Worm (Caenorhabditis elegans) whole organism, L4 larva: ENCODE results near the gene Y57A10A.2.

Experiments used
- F10B5.3 ChIP-seq: sonication (generic microtip); optimal IDR thresholded peaks from 2 replicates; lab custom pipeline; 2016; ENCODE audit warnings: mild to moderate bottlenecking, missing genetic modification characterization, missing compliant biosample characterization
- F44E2.7 ChIP-seq: fragments of 200-800 bp; sonication (Bioruptor generic); IDR thresholded peaks from 2 replicates; pipeline ENCODE4 v2.1.2; 2022; ENCODE audit warnings: missing genetic modification characterization, missing compliant biosample characterization
- F49E8.2 ChIP-seq: sonication (generic microtip); optimal IDR thresholded peaks from 2 replicates; lab custom pipeline; 2016; ENCODE audit warnings: missing compliant biosample characterization, mild to moderate bottlenecking, missing genetic modification characterization, borderline replicate concordance
- R02D3.7 ChIP-seq: fragments of 150-350 bp; sonication (generic microtip); optimal IDR thresholded peaks from 3 replicates; lab custom pipeline; 2014; ENCODE audit warnings: missing biosample characterization, missing genetic modification characterization
- aly-2 ChIP-seq: sonication (generic microtip); optimal IDR thresholded peaks from 2 replicates; lab custom pipeline; 2018; ENCODE audit warnings: missing biosample characterization, missing genetic modification characterization
- ama-1 ChIP-seq: fragments of 150-350 bp; optimal IDR thresholded peaks from 2 replicates; lab custom pipeline; 2014; ENCODE audit warnings: inconsistent platforms, mixed read lengths
- arid-1 ChIP-seq: fragments of 200-800 bp; sonication (Bioruptor generic); conservative IDR thresholded peaks from 2 replicates; pipeline ENCODE4 v1.3.6; 2022; ENCODE audit warnings: missing genetic modification reagents, missing genetic modification characterization, missing compliant biosample characterization
- ceh-20 ChIP-seq: fragments of 200-800 bp; sonication (Bioruptor generic); IDR thresholded peaks from 2 replicates; pipeline ENCODE4 v1.3.6; 2022; ENCODE audit warnings: missing genetic modification reagents, missing genetic modification characterization, missing compliant biosample characterization
- ceh-32 ChIP-seq: sonication (generic microtip); optimal IDR thresholded peaks from 2 replicates; lab custom pipeline; 2016; ENCODE audit warnings: mild to moderate bottlenecking, missing genetic modification characterization, missing compliant biosample characterization; ENCODE audit not compliant: poor library complexity
- ceh-82 ChIP-seq: sonication (generic microtip); optimal IDR thresholded peaks from 2 replicates; lab custom pipeline; 2017; ENCODE audit warnings: missing biosample characterization, missing genetic modification characterization
- ces-1 ChIP-seq: fragments of 150-350 bp; sonication (generic microtip); optimal IDR thresholded peaks from 4 replicates; lab custom pipeline; 2014; ENCODE audit warnings: missing biosample characterization, missing genetic modification reagents, missing genetic modification characterization
- cey-2 ChIP-seq: sonication (generic microtip); optimal IDR thresholded peaks from 3 replicates; lab custom pipeline; 2017; ENCODE audit warnings: missing genetic modification characterization, mild to moderate bottlenecking, missing compliant biosample characterization, antibody characterized with exemption, borderline replicate concordance; ENCODE audit not compliant: insufficient read depth
- daf-19 ChIP-seq: fragments of 200-800 bp; sonication (Bioruptor generic); conservative IDR thresholded peaks from 2 replicates; pipeline ENCODE4 v1.3.6; 2022; ENCODE audit warnings: missing genetic modification characterization, missing compliant biosample characterization
- dmd-6 ChIP-seq: fragments of 200-800 bp; sonication (Bioruptor generic); IDR thresholded peaks from 2 replicates; pipeline ENCODE4 v1.3.6; 2022; ENCODE audit warnings: missing genetic modification reagents, missing genetic modification characterization, missing compliant biosample characterization
- dmd-8 ChIP-seq: fragments of 200-800 bp; sonication (Bioruptor generic); IDR thresholded peaks from 2 replicates; pipeline ENCODE4 v1.3.6; 2022; ENCODE audit warnings: missing genetic modification characterization, missing compliant biosample characterization
- dpl-1 ChIP-seq: fragments of 150-350 bp; optimal IDR thresholded peaks from 2 replicates; lab custom pipeline; 2014; ENCODE audit warnings: missing biosample characterization, missing genetic modification reagents, missing genetic modification characterization
- dve-1 ChIP-seq: sonication (generic microtip); optimal IDR thresholded peaks from 2 replicates; lab custom pipeline; 2017; ENCODE audit warnings: antibody characterized with exemption, mild to moderate bottlenecking, missing genetic modification characterization, missing compliant biosample characterization; ENCODE audit not compliant: insufficient read depth
- egl-27 ChIP-seq: sonication (generic microtip); optimal IDR thresholded peaks from 3 replicates; lab custom pipeline; 2017; ENCODE audit warnings: missing biosample characterization, missing genetic modification reagents, missing genetic modification characterization
- fos-1 ChIP-seq: fragments of 150-350 bp; optimal IDR thresholded peaks from 2 replicates; lab custom pipeline; 2014; ENCODE audit warnings: missing biosample characterization, missing genetic modification characterization
- hif-1 ChIP-seq, 2 experiments: sonication (generic microtip); optimal IDR thresholded peaks; 2 replicates each; lab custom pipeline; 2016 to 2017; ENCODE audit warnings: missing compliant biosample characterization in 2 of 2, missing genetic modification characterization in 2 of 2, missing genetic modification reagents in 2 of 2, missing genotype in 2 of 2, mild to moderate bottlenecking in 1 of 2
- jun-1 ChIP-seq: fragments of 150-350 bp; optimal IDR thresholded peaks from 2 replicates; lab custom pipeline; 2014; ENCODE audit warnings: missing biosample characterization, missing genetic modification reagents, missing genetic modification characterization
- lim-7 ChIP-seq: fragments of 200-800 bp; sonication (Bioruptor generic); IDR thresholded peaks from 2 replicates; pipeline ENCODE4 v1.3.6; 2022; ENCODE audit warnings: missing genetic modification characterization, missing compliant biosample characterization
- lin-38 ChIP-seq: fragments of 200-800 bp; sonication (Bioruptor generic); IDR thresholded peaks from 2 replicates; pipeline ENCODE4 v1.3.6; 2022; ENCODE audit warnings: missing genetic modification reagents, missing genetic modification characterization, missing compliant biosample characterization
- lin-39 ChIP-seq: fragments of 150-350 bp; optimal IDR thresholded peaks from 2 replicates; lab custom pipeline; 2014; ENCODE audit warnings: missing biosample characterization, missing genetic modification reagents, missing genetic modification characterization
- lir-3 ChIP-seq: sonication (generic microtip); optimal IDR thresholded peaks from 2 replicates; lab custom pipeline; 2016; ENCODE audit warnings: mild to moderate bottlenecking, missing genetic modification characterization, missing compliant biosample characterization
- mdl-1 ChIP-seq, 2 experiments: fragments of 150-350 bp in 1 of 2; sonication (generic microtip) in 1 of 2; optimal IDR thresholded peaks; 2 replicates each; lab custom pipeline; 2014 to 2017; ENCODE audit warnings: missing biosample characterization in 2 of 2, missing genetic modification characterization in 2 of 2
- mep-1 ChIP-seq: fragments of 150-350 bp; sonication (generic microtip); optimal IDR thresholded peaks from 3 replicates; lab custom pipeline; 2014; ENCODE audit warnings: missing biosample characterization, missing genetic modification characterization
- mes-2 ChIP-seq: sonication (generic microtip); optimal IDR thresholded peaks from 2 replicates; lab custom pipeline; 2016; ENCODE audit warnings: missing genotype, mild to moderate bottlenecking, missing genetic modification characterization, missing compliant biosample characterization; ENCODE audit not compliant: poor library complexity, severe bottlenecking
- mxl-2 ChIP-seq: fragments of 200-800 bp; sonication (Bioruptor generic); conservative IDR thresholded peaks from 2 replicates; pipeline ENCODE4 v1.3.6; 2022; ENCODE audit warnings: missing genetic modification reagents, missing genetic modification characterization, missing compliant biosample characterization
- nhr-11 ChIP-seq: fragments of 150-350 bp; optimal IDR thresholded peaks from 2 replicates; lab custom pipeline; 2014; ENCODE audit warnings: missing biosample characterization, missing genetic modification characterization
- nhr-111 ChIP-seq: fragments of 200-800 bp; sonication (Bioruptor generic); optimal IDR thresholded peaks from 2 replicates; lab custom pipeline; 2018; ENCODE audit warnings: mild to moderate bottlenecking, missing genetic modification characterization, missing compliant biosample characterization
- nhr-237 ChIP-seq: sonication (generic microtip); optimal IDR thresholded peaks from 2 replicates; lab custom pipeline; 2017; ENCODE audit warnings: missing biosample characterization, missing genetic modification characterization
- nhr-25 ChIP-seq: sonication (generic microtip); optimal IDR thresholded peaks from 2 replicates; lab custom pipeline; 2017; ENCODE audit warnings: missing genetic modification characterization, mild to moderate bottlenecking, missing compliant biosample characterization, antibody characterized with exemption, moderate library complexity, borderline replicate concordance; ENCODE audit not compliant: insufficient read depth
- nhr-28 ChIP-seq: fragments of 150-350 bp; optimal IDR thresholded peaks from 2 replicates; lab custom pipeline; 2014; ENCODE audit warnings: missing biosample characterization, missing genetic modification characterization
- nhr-48 ChIP-seq: sonication (generic microtip); optimal IDR thresholded peaks from 2 replicates; lab custom pipeline; 2016; ENCODE audit warnings: mild to moderate bottlenecking, missing genetic modification characterization, missing compliant biosample characterization
- nhr-76 ChIP-seq: fragments of 150-350 bp; optimal IDR thresholded peaks from 2 replicates; lab custom pipeline; 2014; ENCODE audit warnings: missing biosample characterization, missing genetic modification characterization
- pha-4 ChIP-seq, 2 experiments: fragments of 150-350 bp in 1 of 2; fragments of 200-800 bp in 1 of 2; sonication (Bioruptor generic) in 1 of 2; IDR thresholded peaks in 1 of 2; optimal IDR thresholded peaks in 1 of 2; 2 replicates each; pipeline versions ENCODE4 v1.3.6 to Lab custom; 2014 to 2022; ENCODE audit warnings: missing genetic modification characterization in 2 of 2, missing genetic modification reagents in 2 of 2, missing biosample characterization in 1 of 2, missing compliant biosample characterization in 1 of 2
- php-3 ChIP-seq: fragments of 200-800 bp; sonication (Bioruptor generic); IDR thresholded peaks from 2 replicates; pipeline ENCODE4 v1.3.6; 2022; ENCODE audit warnings: missing genetic modification reagents, missing genetic modification characterization, missing compliant biosample characterization
- saeg-2 ChIP-seq: fragments of 200-800 bp; sonication (Bioruptor generic); IDR thresholded peaks from 2 replicates; pipeline ENCODE4 v1.3.6; 2022; ENCODE audit warnings: missing genetic modification reagents, missing genetic modification characterization, missing compliant biosample characterization
- set-16 ChIP-seq: fragments of 200-800 bp; sonication (Bioruptor generic); IDR thresholded peaks from 2 replicates; pipeline ENCODE4 v1.3.6; 2022; ENCODE audit warnings: missing genetic modification reagents, missing genetic modification characterization, missing compliant biosample characterization
- skn-1 ChIP-seq: fragments of 150-350 bp; optimal IDR thresholded peaks from 2 replicates; lab custom pipeline; 2014; ENCODE audit warnings: missing biosample characterization, missing genetic modification characterization
- snpc-1.2 ChIP-seq: fragments of 200-800 bp; sonication (Bioruptor generic); IDR thresholded peaks from 2 replicates; pipeline ENCODE4 v1.3.6; 2022; ENCODE audit warnings: missing genetic modification reagents, missing genetic modification characterization, missing compliant biosample characterization
- snpc-4 ChIP-seq: fragments of 150-350 bp; optimal IDR thresholded peaks from 2 replicates; lab custom pipeline; 2014; ENCODE audit warnings: missing biosample characterization, missing genetic modification characterization
- spr-3 ChIP-seq: fragments of 200-800 bp; sonication (Bioruptor generic); optimal IDR thresholded peaks from 2 replicates; lab custom pipeline; 2018; ENCODE audit warnings: mild to moderate bottlenecking, missing genetic modification characterization, missing compliant biosample characterization
- tag-97 ChIP-seq: fragments of 200-800 bp; sonication (Bioruptor generic); IDR thresholded peaks from 2 replicates; pipeline ENCODE4 v1.3.6; 2022; ENCODE audit warnings: missing genetic modification characterization, missing compliant biosample characterization
- unc-62 ChIP-seq, 3 experiments: fragments of 150-350 bp in 1 of 3; sonication (generic microtip); optimal IDR thresholded peaks in 2 of 3; peaks in 1 of 3; 1 replicate in 1 of 3; 2 replicates in 2 of 3; lab custom pipeline; 2014 to 2017; ENCODE audit warnings: missing biosample characterization in 3 of 3, missing genetic modification characterization in 3 of 3, missing genetic modification reagents in 3 of 3, missing genotype in 1 of 3
- vab-7 ChIP-seq: fragments of 200-800 bp; sonication (Bioruptor generic); IDR thresholded peaks from 2 replicates; pipeline ENCODE4 v1.3.6; 2022; ENCODE audit warnings: missing genetic modification reagents, missing genetic modification characterization, missing compliant biosample characterization
- zfp-2 ChIP-seq: sonication (generic microtip); optimal IDR thresholded peaks from 2 replicates; lab custom pipeline; 2016; ENCODE audit warnings: mild to moderate bottlenecking, missing genetic modification characterization, missing compliant biosample characterization
- zfp-3 ChIP-seq: fragments of 200-800 bp; sonication (Bioruptor generic); conservative IDR thresholded peaks from 2 replicates; pipeline ENCODE4 v1.3.6; 2022; ENCODE audit warnings: missing genetic modification reagents, missing genetic modification characterization, missing compliant biosample characterization

Gene Y57A10A.2

DNA sequence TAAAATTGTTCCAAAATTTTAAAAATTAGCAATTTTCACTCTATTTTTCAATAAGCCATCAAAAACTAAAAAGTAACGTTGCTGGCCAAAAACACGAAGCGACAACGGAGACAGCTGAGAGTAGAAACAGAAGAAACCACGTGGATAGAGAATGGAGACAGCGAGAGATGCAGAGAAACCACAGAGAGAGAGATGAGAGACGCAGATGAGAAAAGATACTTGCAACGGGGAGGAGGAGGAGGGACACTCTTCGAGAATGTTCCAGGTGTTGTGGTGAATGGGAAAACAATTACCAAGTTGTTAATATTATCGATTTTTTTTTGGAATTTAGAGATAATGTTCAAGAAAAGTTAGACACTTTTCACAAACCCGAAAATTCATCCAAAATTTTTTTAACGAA, 45.1 kb upstream of the Y57A10A.2 start (continued):
- TF ChIP-seq dmd-8 (GFP tag; lab: Robert Waterston, UW) (no peak), nhr-11 (peak; percentile 97), lin-38 (peak; percentile 85), php-3 (GFP tag; lab: Robert Waterston, UW) (peak; percentile 81), hif-1 (tag; optimal IDR thresholded peaks at IDR 0.05; lab: Kevin White, UChicago) (peak; percentile 62 to 87), arid-1 (peak; percentile 81), dmd-6 (peak; percentile 94), unc-62 (GFP tag; optimal IDR thresholded peaks at IDR 0.05 in 1 of 2; lab: Kevin White, UChicago) (peak in 1 of 2 experiments; percentile 99), unc-62 (tag; optimal IDR thresholded peaks at IDR 0.05; lab: Kevin White, UChicago) (no peak), F10B5.3 (tag; lab: Kevin White, UChicago) (no peak), nhr-25 (tag; lab: Kevin White, UChicago) (peak; percentile 64), mxl-2 (GFP tag; lab: Robert Waterston, UW) (no peak), nhr-28 (peak; percentile 85), F49E8.2 (tag; lab: Kevin White, UChicago) (no peak), saeg-2 (GFP tag; lab: Robert Waterston, UW) (0 out of 2 replicates have a peak, but pooled peaks have one; percentile 39), mes-2 (tag; lab: Kevin White, UChicago) (no peak), R02D3.7 (tag; lab: Kevin White, UChicago) (no peak), nhr-111 (GFP tag; lab: Kevin White, UChicago) (no peak), lim-7 (GFP tag; lab: Robert Waterston, UW) (no peak), lir-3 (tag; lab: Kevin White, UChicago) (no peak), F44E2.7 (GFP tag; lab: Robert Waterston, UW) (no peak; the same call in 1 of the 2 replicates), jun-1 (tag; lab: Kevin White, UChicago) (peak; percentile 58), lin-39 (tag; lab: Kevin White, UChicago) (no peak), snpc-1.2 (GFP tag; lab: Robert Waterston, UW) (no peak), ama-1 (peak; percentile 77), vab-7 (peak; percentile 59; the same call in 1 of the 2 replicates), zfp-2 (peak; percentile 41), nhr-48 (peak; percentile 89), mep-1 (peak; percentile 94), ceh-82 (tag; lab: Kevin White, UChicago) (no peak), ces-1 (no peak), set-16 (GFP tag; lab: Robert Waterston, UW) (peak; percentile 70), nhr-237 (no peak), ceh-20 (peak; percentile 92), cey-2 (tag; lab: Kevin White, UChicago) (peak; percentile 48), pha-4 (GFP tag; IDR thresholded peaks at IDR 0.05; lab: Robert Waterston, UW) (peak; percentile 79), pha-4 (tag; optimal IDR thresholded peaks at IDR 0.05; lab: Kevin White, UChicago) (peak; percentile 86), daf-19 (GFP tag; lab: Robert Waterston, UW) (no peak), nhr-76 (peak; percentile 51), skn-1 (tag; lab: Kevin White, UChicago) (peak; percentile 42), egl-27 (tag; lab: Kevin White, UChicago) (no peak), tag-97 (GFP tag; lab: Robert Waterston, UW) (no peak), dve-1 (tag; lab: Kevin White, UChicago) (peak; percentile 98), fos-1 (no peak), aly-2 (tag; lab: Kevin White, UChicago) (no peak), dpl-1 (GFP tag; lab: Kevin White, UChicago) (peak; percentile 80), snpc-4 (tag; lab: Kevin White, UChicago) (no peak), ceh-32 (tag; lab: Kevin White, UChicago) (no peak), spr-3 (GFP tag; lab: Kevin White, UChicago) (no peak), mdl-1 (tag; optimal IDR thresholded peaks at IDR 0.05; lab: Kevin White, UChicago) (peak; percentile 94 to 99), zfp-3 (GFP tag; lab: Robert Waterston, UW) (peak; percentile 85)
